Worm (Caenorhabditis elegans): ENCODE data around the gene C06G4.4.

Gene C06G4.4

ce11 chrIII:7937548-7937947 is 40.1 kb downstream of the C06G4.4 start, which contains the start of gene C29E4.10:
C29E4.10 (plus strand) TSS chrIII:7937848.
- TF ChIP-seq ztf-29 (GFP tag; IDR thresholded peaks at IDR 0.05): no peak
- no peak for TF ChIP-seq klf-2 (GFP tag; conservative IDR thresholded peaks at IDR 0.05)
- no peak for TF ChIP-seq med-1 (GFP tag; optimal IDR thresholded peaks at IDR 0.05; ENCODE audit: insufficient read depth)
- no peak for TF ChIP-seq tab-1 (GFP tag; IDR thresholded peaks at IDR 0.05)
- no peak for TF ChIP-seq ref-1 (GFP tag; conservative IDR thresholded peaks at IDR 0.05)
- TF ChIP-seq ztf-23 (GFP tag; IDR thresholded peaks at IDR 0.05): no peak
- no peak for TF ChIP-seq cog-1 (tag; optimal IDR thresholded peaks at IDR 0.05)
- no peak for TF ChIP-seq flt-1 (GFP tag; IDR thresholded peaks at IDR 0.05)
- TF ChIP-seq T22C8.4 (GFP tag; IDR thresholded peaks at IDR 0.05): no peak

- TF ChIP-seq cog-1 (tag; optimal IDR thresholded peaks at IDR 0.05) (no peak), ztf-29 (GFP tag; IDR thresholded peaks at IDR 0.05) (no peak), klf-2 (GFP tag; conservative IDR thresholded peaks at IDR 0.05) (no peak), med-1 (GFP tag; optimal IDR thresholded peaks at IDR 0.05; ENCODE audit: insufficient read depth) (no peak), T22C8.4 (GFP tag; IDR thresholded peaks at IDR 0.05) (no peak), tab-1 (GFP tag; IDR thresholded peaks at IDR 0.05) (no peak), ztf-23 (GFP tag; IDR thresholded peaks at IDR 0.05) (no peak), ref-1 (GFP tag; conservative IDR thresholded peaks at IDR 0.05) (no peak), flt-1 (GFP tag; IDR thresholded peaks at IDR 0.05) (no peak)
Measured at ce11 chrIII:7933235-7933634, 44.4 kb downstream of the C06G4.4 start, which contains the start of gene ran-2. ran-2 (plus strand) TSS chrIII:7933535.

- TF ChIP-seq ztf-23 (GFP tag; IDR thresholded peaks at IDR 0.05) (no peak), klf-2 (GFP tag; conservative IDR thresholded peaks at IDR 0.05) (no peak), ztf-29 (GFP tag; IDR thresholded peaks at IDR 0.05) (no peak), T22C8.4 (GFP tag; IDR thresholded peaks at IDR 0.05) (no peak), cog-1 (tag; optimal IDR thresholded peaks at IDR 0.05) (no peak), tab-1 (GFP tag; IDR thresholded peaks at IDR 0.05) (no peak), med-1 (GFP tag; optimal IDR thresholded peaks at IDR 0.05; ENCODE audit: insufficient read depth) (no peak), flt-1 (GFP tag; IDR thresholded peaks at IDR 0.05) (no peak), ref-1 (GFP tag; conservative IDR thresholded peaks at IDR 0.05) (no peak)
Measured at ce11 chrIII:7928549-7929129, 49.0 kb downstream of the C06G4.4 start, which contains the start of the genes C29E4.13 and npp-15. C29E4.13 (minus strand) TSS chrIII:7928717. npp-15 (plus strand) TSS chrIII:7929043.

All from whole organism, midembryonic.